Worm (Caenorhabditis elegans): Measurements from ENCODE around the gene F13H10.1.

- TF ChIP-seq nhr-76 (tag; optimal IDR thresholded peaks at IDR 0.05) (no peak), ztf-11 (tag; optimal IDR thresholded peaks at IDR 0.05) (no peak), C16A3.4 (tag; optimal IDR thresholded peaks at IDR 0.05) (no peak), nhr-11 (tag; optimal IDR thresholded peaks at IDR 0.05) (no peak), lin-35 (GFP tag; optimal IDR thresholded peaks at IDR 0.05) (no peak), mdl-1 (tag; optimal IDR thresholded peaks at IDR 0.05) (no peak), irx-1 (tag; optimal IDR thresholded peaks at IDR 0.05) (no peak), nhr-85 (tag) (no peak), fos-1 (tag; optimal IDR thresholded peaks at IDR 0.05) (no peak), fkh-10 (GFP tag; optimal IDR thresholded peaks at IDR 0.05) (no peak), unc-62 (GFP tag; optimal IDR thresholded peaks at IDR 0.05) (no peak), aha-1 (tag; optimal IDR thresholded peaks at IDR 0.05) (no peak)
Measured at ce11 chrIV:11022303-11022702, 17.9 kb downstream of the F13H10.1 start, which contains the start of gene alh-3.
